Worm (Caenorhabditis elegans) whole organism, L1 larva: ENCODE results near the gene srj-23.
A peak's percentile ranks its signal among the peaks of the same experiment; 100 is the strongest.

Source experiments
- Y116A8C.19 ChIP-seq: sonication (generic microtip); optimal IDR thresholded peaks from 2 replicates; lab custom pipeline; 2016; ENCODE audit warnings: missing compliant biosample characterization, missing genetic modification characterization, borderline replicate concordance
- ceh-82 ChIP-seq, 3 experiments: fragments of 150-350 bp in 1 of 3; sonication (generic microtip) in 2 of 3; optimal IDR thresholded peaks; 2 replicates each; lab custom pipeline; 2014 to 2017; ENCODE audit warnings: missing biosample characterization in 3 of 3, missing genetic modification characterization in 3 of 3
- ces-1 ChIP-seq: fragments of 150-350 bp; optimal IDR thresholded peaks from 2 replicates; lab custom pipeline; 2014; ENCODE audit warnings: missing biosample characterization, missing genetic modification reagents, missing genetic modification characterization
- irx-1 ChIP-seq: sonication (generic microtip); optimal IDR thresholded peaks from 2 replicates; lab custom pipeline; 2016; ENCODE audit warnings: missing genetic modification characterization, missing compliant biosample characterization
- jun-1 ChIP-seq: fragments of 150-350 bp; optimal IDR thresholded peaks from 2 replicates; lab custom pipeline; 2014; ENCODE audit warnings: missing biosample characterization, missing genetic modification reagents, missing genetic modification characterization
- lin-14 ChIP-seq: fragments of 200-800 bp; sonication (Bioruptor generic); optimal IDR thresholded peaks from 2 replicates; lab custom pipeline; 2018; ENCODE audit warnings: mild to moderate bottlenecking, missing genetic modification characterization, moderate library complexity, missing compliant biosample characterization
- lsy-2 ChIP-seq, 2 experiments: fragments of 150-350 bp; optimal IDR thresholded peaks; 2 replicates each; lab custom pipeline; 2014; ENCODE audit warnings: missing biosample characterization in 2 of 2, missing genetic modification characterization in 2 of 2
- mep-1 ChIP-seq: fragments of 150-350 bp; optimal IDR thresholded peaks from 2 replicates; lab custom pipeline; 2014; ENCODE audit warnings: missing biosample characterization, missing genetic modification characterization
- nhr-237 ChIP-seq: fragments of 150-350 bp; optimal IDR thresholded peaks from 2 replicates; lab custom pipeline; 2014; ENCODE audit warnings: missing biosample characterization, missing genetic modification characterization
- nhr-76 ChIP-seq: sonication (generic microtip); optimal IDR thresholded peaks from 2 replicates; lab custom pipeline; 2017; ENCODE audit warnings: missing biosample characterization, missing genetic modification characterization
- nhr-85 ChIP-seq: sonication (generic microtip); peaks from one replicate; lab custom pipeline; 2016; ENCODE audit warnings: missing genetic modification characterization, inconsistent platforms, missing compliant biosample characterization
- skn-1 ChIP-seq: fragments of 150-350 bp; optimal IDR thresholded peaks from 2 replicates; lab custom pipeline; 2014; ENCODE audit warnings: missing biosample characterization, missing genetic modification characterization
- tbx-2 ChIP-seq: sonication (generic microtip); optimal IDR thresholded peaks from 2 replicates; lab custom pipeline; 2016; ENCODE audit warnings: missing genetic modification characterization, missing compliant biosample characterization
- xbp-1 ChIP-seq: sonication (generic microtip); optimal IDR thresholded peaks from 2 replicates; lab custom pipeline; 2016; ENCODE audit warnings: missing genetic modification characterization, missing compliant biosample characterization

DNA sequence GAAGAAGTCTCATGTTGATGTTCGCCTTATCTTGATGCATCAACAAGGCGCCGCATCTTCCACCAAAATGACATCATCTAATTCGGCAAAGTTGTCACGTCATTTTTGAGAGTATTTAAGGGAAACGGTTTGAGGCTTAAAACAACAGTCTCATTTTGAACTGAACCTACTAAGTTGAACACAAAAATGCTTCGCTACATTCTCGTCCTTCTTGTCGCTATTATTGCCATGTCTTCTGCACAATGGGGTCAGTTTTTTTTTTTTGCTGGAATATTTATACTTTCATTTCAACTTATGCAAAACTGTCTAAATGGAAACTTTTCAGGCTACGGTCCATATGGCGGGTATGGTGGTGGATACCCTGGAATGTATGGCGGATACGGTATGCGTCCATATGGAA, 4.4 kb upstream of the srj-23 start, which contains the start of gene cnc-4:
- TF ChIP-seq ceh-82 (tag; optimal IDR thresholded peaks at IDR 0.05; lab: Kevin White, UChicago) (no peak), xbp-1 (no peak), Y116A8C.19 (tag; lab: Kevin White, UChicago) (no peak), tbx-2 (tag; lab: Kevin White, UChicago) (no peak), mep-1 (tag; lab: Kevin White, UChicago) (no peak), skn-1 (tag; lab: Kevin White, UChicago) (no peak), nhr-237 (tag; lab: Kevin White, UChicago) (no peak), nhr-85 (tag; lab: Kevin White, UChicago) (peak; percentile 74), irx-1 (tag; lab: Kevin White, UChicago) (no peak), lin-14 (GFP tag; lab: Kevin White, UChicago) (peak; percentile 31), ces-1 (no peak), lsy-2 (tag; optimal IDR thresholded peaks at IDR 0.05; lab: Kevin White, UChicago) (no peak), jun-1 (tag; lab: Kevin White, UChicago) (no peak), nhr-76 (tag; lab: Kevin White, UChicago) (no peak)
